Fruit fly (Drosophila melanogaster): ENCODE data around the gene Gapvd1.

Gene Gapvd1

DNA sequence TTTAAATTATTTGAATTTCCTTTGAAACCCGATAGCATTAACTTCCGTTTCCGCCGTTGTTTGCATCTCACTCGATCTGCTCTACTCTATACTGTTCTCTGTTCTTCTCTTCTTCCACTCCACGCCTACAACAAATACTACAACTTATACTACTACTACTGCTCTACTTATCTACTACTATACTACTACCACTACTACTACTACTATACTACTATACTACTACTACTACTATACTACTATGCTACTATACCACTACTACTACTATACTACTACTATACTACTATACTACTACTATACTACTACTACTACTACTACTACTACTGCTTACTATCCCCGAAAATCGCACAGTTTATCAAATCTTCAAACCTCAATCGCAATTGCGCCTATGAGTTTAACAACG lies 57.4 kb downstream of the Gapvd1 start:
- TF ChIP-seq lola (GFP tag; optimal IDR thresholded peaks at IDR 0.05) (no peak), Hr83 (GFP tag; optimal IDR thresholded peaks at IDR 0.05; ENCODE audit: poor library complexity, severe bottlenecking) (no peak), rgr (GFP tag; optimal IDR thresholded peaks at IDR 0.05) (no peak), HLH106 (tag; optimal IDR thresholded peaks at IDR 0.05) (no peak), ey (GFP tag; optimal IDR thresholded peaks at IDR 0.05) (no peak), psq (GFP tag; optimal IDR thresholded peaks at IDR 0.05) (no peak), Rel (GFP tag; optimal IDR thresholded peaks at IDR 0.05) (no peak), Rel (tag; optimal IDR thresholded peaks at IDR 0.05) (no peak), Jra (GFP tag; optimal IDR thresholded peaks at IDR 0.05) (no peak), GATAd (GFP tag; optimal IDR thresholded peaks at IDR 0.05) (no peak), Myc (optimal IDR thresholded peaks at IDR 0.05) (no peak), dmrt93B (GFP tag; optimal IDR thresholded peaks at IDR 0.05) (no peak), CG9705 (GFP tag; optimal IDR thresholded peaks at IDR 0.05) (no peak), Vsx2 (GFP tag; optimal IDR thresholded peaks at IDR 0.05; ENCODE audit: partially characterized antibody) (no peak), Dif (GFP tag; optimal IDR thresholded peaks at IDR 0.05; ENCODE audit: partially characterized antibody) (no peak), Sp1 (GFP tag; optimal IDR thresholded peaks at IDR 0.05) (no peak), N (GFP tag; optimal IDR thresholded peaks at IDR 0.05) (no peak), Abd-B (GFP tag; optimal IDR thresholded peaks at IDR 0.05) (no peak)

DNA sequence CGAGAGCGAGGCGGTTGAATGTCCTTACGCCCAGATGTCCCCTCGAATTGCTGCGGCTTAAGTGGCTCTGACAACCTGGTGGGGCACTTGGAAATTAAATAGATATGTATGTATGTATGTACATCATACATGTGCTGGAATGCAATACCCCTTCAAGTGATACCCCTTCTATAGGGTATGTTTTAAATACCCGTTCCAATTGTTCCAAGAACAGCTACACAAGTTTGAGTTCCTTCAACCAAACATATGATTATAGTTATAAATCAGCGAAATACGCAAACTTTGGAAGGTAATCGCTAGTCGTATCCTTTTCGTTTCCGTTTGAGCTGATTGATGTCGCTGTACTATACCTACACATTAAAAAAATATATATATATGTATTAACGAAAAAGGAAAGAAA lies 58.3 kb downstream of the Gapvd1 start:
- TF ChIP-seq usp (GFP tag; optimal IDR thresholded peaks at IDR 0.05) (no peak), jim (GFP tag; optimal IDR thresholded peaks at IDR 0.05) (no peak), foxo (GFP tag; optimal IDR thresholded peaks at IDR 0.05) (no peak), tai (GFP tag; optimal IDR thresholded peaks at IDR 0.05) (no peak), sv (GFP tag; optimal IDR thresholded peaks at IDR 0.05) (no peak), Jra (GFP tag; optimal IDR thresholded peaks at IDR 0.05) (no peak), N (GFP tag; optimal IDR thresholded peaks at IDR 0.05) (no peak), pan (optimal IDR thresholded peaks at IDR 0.05) (no peak), HLH106 (tag; optimal IDR thresholded peaks at IDR 0.05) (no peak), Abd-B (GFP tag; optimal IDR thresholded peaks at IDR 0.05) (no peak), woc (GFP tag; optimal IDR thresholded peaks at IDR 0.05) (no peak), Hr83 (GFP tag; optimal IDR thresholded peaks at IDR 0.05; ENCODE audit: poor library complexity, severe bottlenecking) (no peak), Vsx2 (GFP tag; optimal IDR thresholded peaks at IDR 0.05; ENCODE audit: partially characterized antibody) (no peak), fru (GFP tag; optimal IDR thresholded peaks at IDR 0.05) (no peak), br (GFP tag; optimal IDR thresholded peaks at IDR 0.05) (no peak)

All from whole organism, wandering third instar larva.